Fruit fly (Drosophila melanogaster) whole organism, embryonic: ENCODE data around the gene Nazo.

Experiments
- Aef1 ChIP-seq: fragments of 200-800 bp; sonication (Bioruptor generic); IDR thresholded peaks from 3 replicates; pipeline ENCODE4 v1.3.6; 2022; ENCODE audit warnings: missing biosample characterization, missing genetic modification characterization
- CG10654 ChIP-seq: fragments of 200-800 bp; sonication (Bioruptor generic); optimal IDR thresholded peaks from 2 replicates; lab custom pipeline; 2016; ENCODE audit warnings: missing biosample characterization, missing genetic modification characterization
- CG10979 ChIP-seq: fragments of 200-800 bp; sonication (Bioruptor generic); optimal IDR thresholded peaks from 2 replicates; lab custom pipeline; 2018; ENCODE audit warnings: missing biosample characterization, mild to moderate bottlenecking, missing genetic modification characterization, moderate library complexity
- CG11504 ChIP-seq: fragments of 200-800 bp; sonication (Bioruptor generic); optimal IDR thresholded peaks from 3 replicates; lab custom pipeline; 2019; ENCODE audit warnings: missing biosample characterization, mild to moderate bottlenecking, missing genetic modification characterization, moderate library complexity
- CG13287 ChIP-seq: fragments of 200-800 bp; sonication (Bioruptor generic); IDR thresholded peaks from 2 replicates; pipeline ENCODE4 v1.3.6; 2022; ENCODE audit warnings: missing biosample characterization, missing genetic modification characterization; ENCODE audit not compliant: partially characterized antibody
- CG1529 ChIP-seq: fragments of 200-800 bp; sonication (Bioruptor generic); optimal IDR thresholded peaks from 3 replicates; lab custom pipeline; 2018; ENCODE audit warnings: missing biosample characterization, missing genetic modification characterization
- CG15696 ChIP-seq: fragments of 200-800 bp; sonication (Bioruptor generic); optimal IDR thresholded peaks from 2 replicates; lab custom pipeline; 2019; ENCODE audit warnings: missing biosample characterization, mild to moderate bottlenecking, missing genetic modification characterization, moderate library complexity
- CG16815 ChIP-seq: fragments of 200-800 bp; sonication (Bioruptor generic); optimal IDR thresholded peaks from 3 replicates; lab custom pipeline; 2017; ENCODE audit warnings: missing biosample characterization, mild to moderate bottlenecking, missing genetic modification characterization
- CG18599 ChIP-seq: fragments of 200-800 bp; sonication (Bioruptor generic); optimal IDR thresholded peaks from 3 replicates; lab custom pipeline; 2017; ENCODE audit warnings: missing biosample characterization, missing genetic modification characterization, mild to moderate bottlenecking, moderate library complexity, missing genetic modification reagents
- CG31365 ChIP-seq: fragments of 200-800 bp; sonication (Bioruptor generic); optimal IDR thresholded peaks from 2 replicates; lab custom pipeline; 2018; ENCODE audit warnings: missing biosample characterization, mild to moderate bottlenecking, missing genetic modification characterization
- CG34422 ChIP-seq: fragments of 200-800 bp; sonication (Bioruptor generic); IDR thresholded peaks from 3 replicates; pipeline ENCODE4 v1.3.6; 2022; ENCODE audit warnings: missing biosample characterization, missing genetic modification characterization
- CG4730 ChIP-seq: fragments of 200-800 bp; sonication (Bioruptor generic); IDR thresholded peaks from 2 replicates; pipeline ENCODE4 v1.3.6; 2022; ENCODE audit warnings: missing biosample characterization, missing genetic modification characterization
- CG8281 ChIP-seq: fragments of 200-800 bp; sonication (Bioruptor generic); optimal IDR thresholded peaks from 2 replicates; lab custom pipeline; 2018; ENCODE audit warnings: missing biosample characterization, mild to moderate bottlenecking, missing genetic modification characterization, moderate library complexity
- CG8290 ChIP-seq, 3 experiments: fragments of 200-800 bp; sonication (Bioruptor generic); optimal IDR thresholded peaks; 2 replicates each; lab custom pipeline; 2016 to 2019; ENCODE audit warnings: missing biosample characterization in 3 of 3, missing genetic modification characterization in 3 of 3, mild to moderate bottlenecking in 2 of 3, moderate library complexity in 1 of 3
- CG9817 ChIP-seq: fragments of 200-800 bp; sonication (Bioruptor generic); optimal IDR thresholded peaks from 2 replicates; lab custom pipeline; 2018; ENCODE audit warnings: missing biosample characterization, mild to moderate bottlenecking, missing genetic modification characterization, moderate library complexity
- Deaf1 ChIP-seq: fragments of 200-800 bp; optimal IDR thresholded peaks from 3 replicates; lab custom pipeline; 2019; ENCODE audit warnings: missing biosample characterization, mild to moderate bottlenecking, missing genetic modification characterization, moderate library complexity
- E2f1 ChIP-seq: fragments of 200-800 bp; sonication (Bioruptor generic); IDR thresholded peaks from 2 replicates; pipeline ENCODE4 v1.3.6; 2022; ENCODE audit warnings: missing biosample characterization, missing genetic modification characterization
- Ets65A ChIP-seq: fragments of 200-800 bp; sonication (Bioruptor generic); peaks from one replicate; lab custom pipeline; 2016; ENCODE audit warnings: missing biosample characterization, missing genetic modification characterization
- Gsc ChIP-seq: fragments of 200-800 bp; sonication (Bioruptor generic); IDR thresholded peaks from 2 replicates; pipeline ENCODE4 v1.3.6; 2022; ENCODE audit warnings: missing biosample characterization, missing genetic modification characterization
- Hand ChIP-seq: fragments of 200-800 bp; sonication (Bioruptor generic); optimal IDR thresholded peaks from 2 replicates; lab custom pipeline; 2017; ENCODE audit warnings: mild to moderate bottlenecking, missing biosample characterization, missing genetic modification reagents, missing genetic modification characterization
- Jarid2 ChIP-seq: fragments of 200-800 bp; sonication (Bioruptor generic); optimal IDR thresholded peaks from 3 replicates; lab custom pipeline; 2017; ENCODE audit warnings: mild to moderate bottlenecking, missing biosample characterization, missing genetic modification reagents, missing genetic modification characterization
- Mad ChIP-seq: fragments of 200-800 bp; sonication (Bioruptor generic); optimal IDR thresholded peaks from 2 replicates; lab custom pipeline; 2016; ENCODE audit warnings: missing biosample characterization, missing genetic modification characterization
- Ptx1 ChIP-seq: fragments of 200-800 bp; sonication (Bioruptor generic); IDR thresholded peaks from 2 replicates; pipeline ENCODE4 v1.3.6; 2022; ENCODE audit warnings: missing biosample characterization, missing genetic modification characterization
- Trl ChIP-seq, 3 experiments: fragments of >200 bp in 2 of 3; fragments of 200-800 bp in 1 of 3; sonication (Bioruptor generic) in 1 of 3; optimal IDR thresholded peaks; 2 replicates in 1 of 3; 3 replicates in 2 of 3; lab custom pipeline; 2016 to 2017; ENCODE audit warnings: missing biosample characterization in 1 of 3, missing genetic modification characterization in 1 of 3
- al ChIP-seq: fragments of 200-800 bp; sonication (Bioruptor generic); IDR thresholded peaks from 2 replicates; pipeline ENCODE4 v1.3.6; 2022; ENCODE audit warnings: missing biosample characterization, missing genetic modification characterization
- amos ChIP-seq: fragments of 200-800 bp; sonication (Bioruptor generic); IDR thresholded peaks from 2 replicates; pipeline ENCODE4 v1.3.6; 2022; ENCODE audit warnings: missing biosample characterization, missing genetic modification characterization; ENCODE audit not compliant: partially characterized antibody
- bowl ChIP-seq: fragments of 200-800 bp; sonication (Bioruptor generic); IDR thresholded peaks from 2 replicates; pipeline ENCODE4 v1.3.6; 2022; ENCODE audit warnings: missing biosample characterization, missing genetic modification characterization
- caup ChIP-seq: fragments of 200-800 bp; sonication (Bioruptor generic); optimal IDR thresholded peaks from 3 replicates; lab custom pipeline; 2017; ENCODE audit warnings: missing biosample characterization, mild to moderate bottlenecking, missing genetic modification characterization, moderate library complexity; ENCODE audit not compliant: severe bottlenecking
- chinmo ChIP-seq: fragments of 200-800 bp; sonication (Bioruptor generic); IDR thresholded peaks from 4 replicates; pipeline ENCODE4 v1.3.6; 2022; ENCODE audit warnings: missing biosample characterization, missing genetic modification characterization; ENCODE audit not compliant: partially characterized antibody
- dmrt11E ChIP-seq: fragments of 200-800 bp; sonication (Bioruptor generic); optimal IDR thresholded peaks from 3 replicates; lab custom pipeline; 2018; ENCODE audit warnings: missing biosample characterization, mild to moderate bottlenecking, missing genetic modification characterization, moderate library complexity
- dpn ChIP-seq, 2 experiments: fragments of 200-800 bp; sonication (Bioruptor generic); optimal IDR thresholded peaks; 3 replicates each; lab custom pipeline; 2016; ENCODE audit warnings: missing biosample characterization in 2 of 2, missing genetic modification characterization in 2 of 2
- gt ChIP-seq: fragments of 200-800 bp; sonication (Bioruptor generic); IDR thresholded peaks from 2 replicates; pipeline ENCODE4 v1.3.6; 2022; ENCODE audit warnings: missing biosample characterization, missing genetic modification characterization
- sens ChIP-seq: fragments of 200-800 bp; sonication (Bioruptor generic); peaks from one replicate; lab custom pipeline; 2016; ENCODE audit warnings: missing biosample characterization, missing genetic modification characterization
- sr ChIP-seq: fragments of 200-800 bp; sonication (Bioruptor generic); IDR thresholded peaks from 3 replicates; pipeline ENCODE4 v1.3.6; 2022; ENCODE audit warnings: missing biosample characterization, missing genetic modification characterization
- vvl ChIP-seq: fragments of 200-800 bp; sonication (Bioruptor generic); IDR thresholded peaks from 2 replicates; pipeline ENCODE4 v1.3.6; 2022; ENCODE audit warnings: missing biosample characterization, missing genetic modification characterization
- zen2 ChIP-seq: fragments of 200-800 bp; sonication (Bioruptor generic); IDR thresholded peaks from 3 replicates; pipeline ENCODE4 v1.3.6; 2022; ENCODE audit warnings: missing biosample characterization, missing genetic modification characterization; ENCODE audit not compliant: partially characterized antibody

Nazo gene

dm6 chr3R:8248138-8248537 is 39.5 kb upstream of the Nazo start, which contains the start of gene CG15864:
Gene CG15864 (plus strand): TSS chr3R:8248438.
- TF ChIP-seq Gsc (GFP tag; lab: Robert Waterston, UW) = no peak
- TF ChIP-seq, all 482 proteins: peak for 0

dm6 chr3R:8250166-8250733 is 37.4 kb upstream of the Nazo start, which contains the start of gene mtg:
Gene mtg (plus strand): TSS chr3R:8250497.
- TF ChIP-seq Aef1 (GFP tag; lab: Robert Waterston, UW) = no peak
- no peak for TF ChIP-seq zen2 (GFP tag; lab: Robert Waterston, UW)
- TF ChIP-seq Jarid2 (GFP tag; lab: Kevin White, UChicago) = peak; percentile 65
- TF ChIP-seq CG31365 (tag; lab: Kevin White, UChicago) = no peak
- peak; percentile 95 for TF ChIP-seq Deaf1
- TF ChIP-seq CG13287 (GFP tag; lab: Robert Waterston, UW) = 0 out of 2 replicates have a peak, but pooled peaks have one; percentile 11
- TF ChIP-seq CG16815 (GFP tag; lab: Kevin White, UChicago) = no peak
- TF ChIP-seq sr = no peak
- TF ChIP-seq Ptx1 (GFP tag; lab: Robert Waterston, UW) = no peak
- TF ChIP-seq CG18599 = no peak
- TF ChIP-seq al (GFP tag; lab: Robert Waterston, UW) = no peak
- peak in 1 of 2 experiments; percentile 20 for TF ChIP-seq Trl (optimal IDR thresholded peaks at IDR 0.05; lab: Kevin White, UChicago)
- no peak for TF ChIP-seq Trl (GFP tag; optimal IDR thresholded peaks at IDR 0.05; lab: Kevin White, UChicago)
- TF ChIP-seq CG9817 (tag; lab: Kevin White, UChicago) = no peak
- peak; percentile 16 for TF ChIP-seq sens (GFP tag; lab: Kevin White, UChicago)
- TF ChIP-seq E2f1 (GFP tag; lab: Robert Waterston, UW) = 0 out of 2 replicates have a peak, but pooled peaks have one; percentile 23
- no peak for TF ChIP-seq dmrt11E
- peak; percentile 17; the same call in 1 of the 2 replicates for TF ChIP-seq bowl (GFP tag; lab: Robert Waterston, UW)
- TF ChIP-seq chinmo (GFP tag; lab: Robert Waterston, UW) = 0 out of 4 replicates have a peak, but pooled peaks have one; percentile 35
- TF ChIP-seq gt (GFP tag; lab: Robert Waterston, UW) = no peak
- no peak for TF ChIP-seq CG10654 (GFP tag; lab: Kevin White, UChicago)
- TF ChIP-seq CG34422 (GFP tag; lab: Robert Waterston, UW) = peak; percentile 18; the same call in 1 of the 3 replicates
- no peak for TF ChIP-seq Hand
- no peak for TF ChIP-seq Ets65A (GFP tag; lab: Kevin White, UChicago)
- no peak for TF ChIP-seq amos
- TF ChIP-seq CG8290 (GFP tag; optimal IDR thresholded peaks at IDR 0.05; lab: Kevin White, UChicago) = no peak
- peak in 1 of 2 experiments; percentile 15 for TF ChIP-seq CG8290 (tag; optimal IDR thresholded peaks at IDR 0.05; lab: Kevin White, UChicago)
- TF ChIP-seq Mad (GFP tag; lab: Kevin White, UChicago) = no peak
- 0 out of 2 replicates have a peak, but pooled peaks have one; percentile 10 for TF ChIP-seq vvl (GFP tag; lab: Robert Waterston, UW)
- TF ChIP-seq CG15696 (tag; lab: Kevin White, UChicago) = no peak
- TF ChIP-seq dpn (GFP tag; optimal IDR thresholded peaks at IDR 0.05; lab: Kevin White, UChicago) = no peak
- TF ChIP-seq CG8281 = no peak
- TF ChIP-seq CG4730 (GFP tag; lab: Robert Waterston, UW) = no peak
- peak; percentile 69 for TF ChIP-seq CG1529
- no peak for TF ChIP-seq CG10979 (tag; lab: Kevin White, UChicago)
- TF ChIP-seq caup (GFP tag; lab: Kevin White, UChicago) = no peak
- TF ChIP-seq CG11504 (tag; lab: Kevin White, UChicago) = peak; percentile 59
- TF ChIP-seq, all 482 proteins: peak for 13
